Fruit fly (Drosophila melanogaster) whole organism, wandering third instar larva: Measurements from ENCODE around the gene CG17944.

Experiments
- CG32264 ChIP-seq: fragments of 200-800 bp; sonication (Bioruptor generic); optimal IDR thresholded peaks from 2 replicates; lab custom pipeline; 2016; ENCODE audit warnings: missing biosample characterization, missing genetic modification characterization
- HLH106 ChIP-seq: fragments of 200-800 bp; optimal IDR thresholded peaks from 3 replicates; lab custom pipeline; 2019; ENCODE audit warnings: missing biosample characterization, mild to moderate bottlenecking, missing genetic modification characterization, moderate library complexity
- Myc ChIP-seq: fragments of >200 bp; optimal IDR thresholded peaks from 2 replicates; lab custom pipeline; 2017
- OdsH ChIP-seq: fragments of 200-800 bp; sonication (Bioruptor generic); optimal IDR thresholded peaks from 2 replicates; lab custom pipeline; 2016; ENCODE audit warnings: missing biosample characterization, mild to moderate bottlenecking, missing genetic modification characterization
- br ChIP-seq: fragments of 200-800 bp; sonication (Bioruptor generic); optimal IDR thresholded peaks from 2 replicates; lab custom pipeline; 2016; ENCODE audit warnings: missing biosample characterization, missing genetic modification characterization
- brk ChIP-seq: fragments of 200-800 bp; sonication (Bioruptor generic); optimal IDR thresholded peaks from 2 replicates; lab custom pipeline; 2016; ENCODE audit warnings: missing biosample characterization, mild to moderate bottlenecking, missing genetic modification characterization
- h ChIP-seq: fragments of 200-800 bp; sonication (Bioruptor generic); optimal IDR thresholded peaks from 3 replicates; lab custom pipeline; 2016; ENCODE audit warnings: missing biosample characterization, mild to moderate bottlenecking, missing genetic modification characterization
- jim ChIP-seq: fragments of 175-275, 200-325 bp; sonication (Bioruptor generic); optimal IDR thresholded peaks from 2 replicates; lab custom pipeline; 2016; ENCODE audit warnings: missing biosample characterization, mild to moderate bottlenecking, missing genetic modification characterization
- psq ChIP-seq: fragments of 200-800 bp; sonication (Bioruptor generic); optimal IDR thresholded peaks from 3 replicates; lab custom pipeline; 2017; ENCODE audit warnings: missing biosample characterization, mild to moderate bottlenecking, missing genetic modification characterization, moderate library complexity
- usp ChIP-seq: fragments of >200 bp; optimal IDR thresholded peaks from 2 replicates; lab custom pipeline; 2017; ENCODE audit warnings: missing biosample characterization, missing genetic modification characterization

dm6 chr3R:7330695-7331094 is 31.2 kb downstream of the CG17944 start:
- TF ChIP-seq jim (GFP tag; lab: Kevin White, UChicago) = no peak
- no peak for TF ChIP-seq usp (GFP tag; lab: Kevin White, UChicago)
- no peak for TF ChIP-seq Myc (lab: Kevin White, UChicago)
- no peak for TF ChIP-seq h (GFP tag; lab: Kevin White, UChicago)
- no peak for TF ChIP-seq OdsH (GFP tag; lab: Kevin White, UChicago)
- no peak for TF ChIP-seq brk (GFP tag; lab: Kevin White, UChicago)
- no peak for TF ChIP-seq HLH106 (tag; lab: Kevin White, UChicago)
- no peak for TF ChIP-seq CG32264 (GFP tag; lab: Kevin White, UChicago)
- no peak for TF ChIP-seq br
- TF ChIP-seq psq (GFP tag; lab: Kevin White, UChicago) = no peak
